Worm (Caenorhabditis elegans) whole organism, dauer: ENCODE results near the gene skr-16.

Experiments
- unc-62 ChIP-seq: sonication (generic microtip); optimal IDR thresholded peaks from 2 replicates; lab custom pipeline; 2017; ENCODE audit warnings: missing biosample characterization, missing genetic modification reagents, missing genetic modification characterization

Gene skr-16

DNA sequence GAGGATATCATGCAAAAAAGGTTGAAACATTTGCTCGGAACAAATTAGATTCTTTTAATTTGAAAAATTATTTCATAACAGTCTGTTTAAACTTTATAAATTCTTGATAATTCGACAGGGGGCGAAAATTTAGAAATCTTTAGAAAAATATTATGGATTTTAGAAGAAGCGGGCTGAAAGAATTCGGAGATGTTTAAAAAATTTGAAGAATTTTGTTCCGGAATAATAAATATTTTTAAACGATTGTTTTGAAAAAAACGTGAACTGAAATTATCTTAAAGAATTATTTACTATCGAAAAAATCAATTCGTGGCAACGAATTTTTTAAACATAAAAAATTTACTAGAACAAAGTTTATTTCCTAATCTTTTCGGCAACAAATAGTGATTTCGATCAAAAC, 35.2 kb downstream of the skr-16 start, which contains the start of gene R13A1.3:
Gene R13A1.3, plus strand, starts transcription at position 301 of the 400 bp plus-strand sequence.
- no peak for TF ChIP-seq unc-62

DNA sequence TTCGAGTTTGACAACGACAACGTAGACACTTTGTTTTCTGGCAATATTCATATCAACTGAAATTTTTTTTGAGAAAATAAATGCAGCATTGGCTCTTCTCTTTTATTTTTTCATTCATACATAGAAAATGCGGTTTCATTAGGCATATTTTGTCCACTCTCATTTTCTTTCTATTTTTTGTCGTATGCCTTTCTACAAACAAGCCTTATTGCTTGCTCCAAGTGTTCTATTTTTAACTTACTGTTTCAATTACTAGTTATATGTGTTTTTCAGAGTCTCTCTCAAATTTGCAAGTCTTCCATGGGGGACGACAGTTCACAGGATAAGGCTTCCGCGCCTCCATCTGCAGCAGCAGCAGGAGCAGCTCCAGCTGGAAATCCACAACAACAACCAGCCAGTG, 37.5 kb downstream of the skr-16 start, which contains the start of gene kcc-1:
Gene kcc-1, plus strand, starts transcription at position 301 of the 400 bp plus-strand sequence.
- TF ChIP-seq unc-62 = no peak

DNA sequence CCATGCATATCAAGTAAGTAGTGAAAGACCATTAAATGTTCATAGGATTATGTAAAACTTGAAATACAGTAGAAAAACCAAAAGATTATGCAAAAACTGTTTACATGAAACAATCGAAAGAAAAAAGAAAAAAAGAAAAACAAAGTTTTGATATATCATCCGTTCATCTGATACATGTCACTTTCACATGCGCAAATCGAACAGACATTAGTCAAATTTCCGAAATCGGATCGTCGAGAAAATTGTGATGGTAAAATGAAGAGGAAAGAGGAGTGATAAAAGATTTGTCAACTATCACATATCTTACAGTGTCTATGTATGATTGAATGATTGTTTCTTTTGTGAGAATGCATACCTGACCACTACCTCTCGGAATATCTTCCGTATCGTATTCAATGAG, 40.5 kb downstream of the skr-16 start:
- no peak for TF ChIP-seq unc-62

- TF ChIP-seq unc-62 = no peak
Observed at ce11 chrIV:7211313-7211712, 42.8 kb downstream of the skr-16 start.

- TF ChIP-seq unc-62 = no peak
Observed at ce11 chrIV:7212769-7213168, 44.3 kb downstream of the skr-16 start.

- no peak for TF ChIP-seq unc-62
Observed at ce11 chrIV:7216210-7216609, 47.7 kb downstream of the skr-16 start.
